Worm (Caenorhabditis elegans) whole organism, L4/young adult: Measurements from ENCODE around the gene ZC239.15.

Experiments used
- W03F9.2 ChIP-seq: fragments of 150-350 bp; optimal IDR thresholded peaks from 2 replicates; lab custom pipeline; 2014; ENCODE audit warnings: missing biosample characterization, missing genetic modification characterization
- dao-5 ChIP-seq: sonication (generic microtip); optimal IDR thresholded peaks from 2 replicates; lab custom pipeline; 2016; ENCODE audit warnings: missing genotype, missing genetic modification characterization, moderate library complexity, missing compliant biosample characterization
- him-1 ChIP-seq: sonication (generic microtip); optimal IDR thresholded peaks from 2 replicates; lab custom pipeline; 2016; ENCODE audit warnings: missing genotype, missing genetic modification reagents, missing genetic modification characterization, missing compliant biosample characterization

DNA sequence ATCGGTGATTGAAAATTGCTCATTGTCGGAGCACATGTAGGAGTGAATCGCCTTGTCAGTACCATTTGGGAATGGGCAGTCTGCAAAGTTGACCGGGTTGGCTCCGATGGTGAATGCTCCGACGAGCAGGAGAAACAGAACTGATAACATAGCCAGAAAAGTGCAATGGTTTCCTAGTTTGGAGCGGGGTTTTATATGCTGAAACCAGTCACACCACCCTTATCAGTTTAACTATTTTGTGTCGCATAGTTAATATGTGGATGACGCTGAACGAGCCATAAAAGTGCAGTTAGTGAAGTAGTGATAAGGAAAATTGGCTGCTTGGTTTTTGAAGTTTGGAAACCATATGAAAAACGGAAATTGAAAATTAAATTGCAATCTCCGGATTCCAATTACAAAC lies 21.3 kb upstream of the ZC239.15 start, which contains the start of gene C17F4.7:
- TF ChIP-seq W03F9.2 (tag; lab: Kevin White, UChicago) (no peak), him-1 (tag; lab: Kevin White, UChicago) (no peak), dao-5 (tag; lab: Kevin White, UChicago) (no peak)
